Fruit fly (Drosophila melanogaster) whole organism, pupa: ENCODE results near the gene CG32845.

Experiments used
- CG10348 ChIP-seq: fragments of 200-800 bp; sonication (Bioruptor generic); IDR thresholded peaks from 2 replicates; pipeline ENCODE4 v1.3.6; 2022; ENCODE audit warnings: missing biosample characterization, missing genetic modification characterization
- CG12605 ChIP-seq: fragments of 200-800 bp; sonication (Bioruptor generic); IDR thresholded peaks from 2 replicates; pipeline ENCODE4 v1.3.6; 2022; ENCODE audit warnings: missing biosample characterization, missing genetic modification characterization
- CG13204 ChIP-seq: fragments of 200-800 bp; sonication (Bioruptor generic); optimal IDR thresholded peaks from 2 replicates; lab custom pipeline; 2018; ENCODE audit warnings: missing biosample characterization, mild to moderate bottlenecking, missing genetic modification characterization, moderate library complexity
- CG14655 ChIP-seq: fragments of 200-800 bp; sonication (Bioruptor generic); optimal IDR thresholded peaks from 3 replicates; lab custom pipeline; 2017; ENCODE audit warnings: mild to moderate bottlenecking, missing biosample characterization, missing genetic modification reagents, missing genetic modification characterization
- CG15710 ChIP-seq: fragments of 200-800 bp; sonication (Bioruptor generic); optimal IDR thresholded peaks from 2 replicates; lab custom pipeline; 2018; ENCODE audit warnings: missing biosample characterization, mild to moderate bottlenecking, missing genetic modification characterization, moderate library complexity
- CG17806 ChIP-seq: fragments of 200-800 bp; sonication (Bioruptor generic); optimal IDR thresholded peaks from 2 replicates; lab custom pipeline; 2018; ENCODE audit warnings: missing biosample characterization, mild to moderate bottlenecking, missing genetic modification characterization, moderate library complexity
- CG32121 ChIP-seq: fragments of 200-800 bp; sonication (Bioruptor generic); IDR thresholded peaks from 2 replicates; pipeline ENCODE4 v1.3.6; 2022; ENCODE audit warnings: missing biosample characterization, missing genetic modification characterization
- CG34367 ChIP-seq: fragments of 200-800 bp; sonication (Bioruptor generic); optimal IDR thresholded peaks from 2 replicates; lab custom pipeline; 2018; ENCODE audit warnings: missing biosample characterization, mild to moderate bottlenecking, missing genetic modification characterization
- CG4496 ChIP-seq: fragments of 200-800 bp; sonication (Bioruptor generic); IDR thresholded peaks from 3 replicates; pipeline ENCODE4 v1.3.6; 2022; ENCODE audit warnings: missing biosample characterization, missing genetic modification characterization
- CG8159 ChIP-seq: fragments of 200-800 bp; sonication (Bioruptor generic); optimal IDR thresholded peaks from 3 replicates; lab custom pipeline; 2018; ENCODE audit warnings: missing biosample characterization, mild to moderate bottlenecking, missing genetic modification characterization, moderate library complexity
- CG8301 ChIP-seq: fragments of 200-800 bp; sonication (Bioruptor generic); optimal IDR thresholded peaks from 2 replicates; lab custom pipeline; 2018; ENCODE audit warnings: missing biosample characterization, mild to moderate bottlenecking, missing genetic modification characterization
- CG9948 ChIP-seq: fragments of 200-800 bp; sonication (Bioruptor generic); optimal IDR thresholded peaks from 2 replicates; lab custom pipeline; 2018; ENCODE audit warnings: missing biosample characterization, mild to moderate bottlenecking, missing genetic modification characterization, moderate library complexity
- D1 ChIP-seq: fragments of 200-800 bp; sonication (Bioruptor generic); optimal IDR thresholded peaks from 2 replicates; lab custom pipeline; 2018; ENCODE audit warnings: missing biosample characterization, mild to moderate bottlenecking, missing genetic modification characterization, moderate library complexity
- EcR ChIP-seq: fragments of 200-800 bp; sonication (Bioruptor generic); optimal IDR thresholded peaks from 3 replicates; lab custom pipeline; 2019; ENCODE audit warnings: missing biosample characterization, missing genetic modification characterization, mild to moderate bottlenecking, moderate library complexity, missing genetic modification reagents
- Ets98B ChIP-seq: fragments of 200-800 bp; sonication (Bioruptor generic); IDR thresholded peaks from 2 replicates; pipeline ENCODE4 v1.3.6; 2022; ENCODE audit warnings: missing biosample characterization, missing genetic modification characterization
- Pif1A ChIP-seq: fragments of 200-800 bp; sonication (Bioruptor generic); optimal IDR thresholded peaks from 3 replicates; lab custom pipeline; 2016; ENCODE audit warnings: missing biosample characterization, missing genetic modification characterization
- Pif1B ChIP-seq: fragments of 200-800 bp; sonication (Bioruptor generic); optimal IDR thresholded peaks from 3 replicates; lab custom pipeline; 2016; ENCODE audit warnings: missing biosample characterization, missing genetic modification characterization
- Snoo ChIP-seq: fragments of 200-800 bp; sonication (Bioruptor generic); optimal IDR thresholded peaks from 3 replicates; lab custom pipeline; 2017; ENCODE audit warnings: missing biosample characterization, mild to moderate bottlenecking, missing genetic modification characterization, inconsistent platforms
- fd96Ca ChIP-seq: fragments of 200-800 bp; sonication (Bioruptor generic); IDR thresholded peaks from 3 replicates; pipeline ENCODE4 v1.3.6; 2022; ENCODE audit warnings: missing biosample characterization, missing genetic modification characterization
- gl ChIP-seq: fragments of 200-800 bp; sonication (Bioruptor generic); optimal IDR thresholded peaks from 2 replicates; lab custom pipeline; 2018; ENCODE audit warnings: missing biosample characterization, mild to moderate bottlenecking, missing genetic modification characterization
- rn ChIP-seq: fragments of 200-800 bp; sonication (Bioruptor generic); IDR thresholded peaks from 2 replicates; pipeline ENCODE4 v1.3.6; 2022; ENCODE audit warnings: missing biosample characterization, missing genetic modification characterization

The CG32845 gene

DNA sequence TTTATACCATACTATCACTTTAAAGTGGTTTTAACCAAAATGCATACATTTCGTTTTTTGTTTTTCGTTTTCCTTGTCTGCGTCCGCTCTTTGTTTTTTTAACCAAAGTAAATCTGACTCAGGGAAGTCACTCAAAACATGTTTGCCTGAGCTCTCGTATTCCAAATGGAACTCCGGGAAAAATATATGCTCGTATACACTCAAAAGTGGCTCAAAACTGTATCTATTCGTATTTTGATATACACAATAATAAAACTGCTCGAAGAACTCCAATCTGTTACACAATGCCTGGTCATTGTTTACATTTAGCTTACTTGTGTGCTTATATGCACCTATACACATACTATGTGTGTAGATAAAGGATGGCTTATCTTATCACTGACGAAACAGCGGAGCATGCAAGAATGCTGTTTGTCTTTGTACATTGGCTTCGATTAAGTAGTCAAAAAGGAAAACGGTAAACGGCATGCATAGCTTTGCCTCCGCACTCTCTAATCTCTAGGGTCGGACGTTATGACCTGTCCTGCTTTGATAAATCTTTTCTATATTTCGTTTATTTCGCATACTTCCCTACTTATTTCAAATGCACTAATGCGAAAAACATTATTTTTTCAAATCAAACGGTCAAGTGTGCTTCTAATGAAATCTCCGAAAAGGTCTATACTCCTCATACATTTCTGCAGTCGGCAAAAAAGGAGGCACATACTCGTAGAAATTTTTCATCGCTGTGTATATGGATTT, 2.3 kb downstream of the CG32845 start, which contains the start of gene miple2:
miple2 (plus strand) TSS at position 441 of the 741 bp plus-strand sequence.
- TF ChIP-seq CG32121 (GFP tag; lab: Robert Waterston, UW) (peak; percentile 23; the same call in 1 of the 2 replicates), CG15710 (tag; lab: Kevin White, UChicago) (peak; percentile 49), D1 (peak; percentile 59), fd96Ca (GFP tag; lab: Robert Waterston, UW) (peak; percentile 45; the same call in 1 of the 3 replicates), CG8301 (tag; lab: Kevin White, UChicago) (peak; percentile 67), CG10348 (no peak), CG9948 (tag; lab: Kevin White, UChicago) (peak; percentile 79), Pif1B (GFP tag; lab: Kevin White, UChicago) (peak; percentile 49), Ets98B (GFP tag; lab: Robert Waterston, UW) (no peak; the same call in 1 of the 2 replicates), CG14655 (GFP tag; lab: Kevin White, UChicago) (peak; percentile 81), CG8159 (tag; lab: Kevin White, UChicago) (peak; percentile 77), Pif1A (peak; percentile 66), gl (tag; lab: Kevin White, UChicago) (peak; percentile 53), CG13204 (GFP tag; lab: Kevin White, UChicago) (peak; percentile 21), CG4496 (GFP tag; lab: Robert Waterston, UW) (peak; percentile 46; the same call in 2 of the 3 replicates), Snoo (tag; lab: Kevin White, UChicago) (peak; percentile 39), CG12605 (GFP tag; lab: Robert Waterston, UW) (peak; percentile 65; the same call in 1 of the 2 replicates), EcR (GFP tag; lab: Kevin White, UChicago) (no peak), rn (GFP tag; lab: Robert Waterston, UW) (no peak), CG17806 (peak; percentile 61), CG34367 (tag; lab: Kevin White, UChicago) (peak; percentile 67)

DNA sequence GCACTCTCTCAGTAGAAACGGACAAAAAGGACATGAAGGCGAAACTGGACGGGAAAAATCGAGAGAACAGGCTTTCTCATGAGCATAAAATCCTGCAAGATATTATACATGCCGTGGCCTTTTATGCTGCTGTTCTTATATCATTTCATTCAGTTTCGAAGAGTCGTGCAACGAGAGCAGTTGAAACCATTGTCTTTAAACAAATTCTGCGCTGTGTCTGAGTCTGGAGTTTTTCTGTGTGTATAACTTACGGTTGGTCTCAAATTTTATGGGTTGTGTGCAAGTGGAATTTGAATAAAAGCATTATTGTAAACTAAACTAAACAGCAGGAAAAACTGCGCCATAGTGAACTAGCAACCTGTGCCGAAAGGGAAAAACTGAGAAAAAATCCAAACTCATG, 5.6 kb downstream of the CG32845 start:
- TF ChIP-seq CG4496 (GFP tag; lab: Robert Waterston, UW) (no peak), CG12605 (GFP tag; lab: Robert Waterston, UW) (no peak), Pif1A (no peak), CG32121 (GFP tag; lab: Robert Waterston, UW) (no peak), CG10348 (no peak)
- TF ChIP-seq, all 21 proteins: peak for 0

DNA sequence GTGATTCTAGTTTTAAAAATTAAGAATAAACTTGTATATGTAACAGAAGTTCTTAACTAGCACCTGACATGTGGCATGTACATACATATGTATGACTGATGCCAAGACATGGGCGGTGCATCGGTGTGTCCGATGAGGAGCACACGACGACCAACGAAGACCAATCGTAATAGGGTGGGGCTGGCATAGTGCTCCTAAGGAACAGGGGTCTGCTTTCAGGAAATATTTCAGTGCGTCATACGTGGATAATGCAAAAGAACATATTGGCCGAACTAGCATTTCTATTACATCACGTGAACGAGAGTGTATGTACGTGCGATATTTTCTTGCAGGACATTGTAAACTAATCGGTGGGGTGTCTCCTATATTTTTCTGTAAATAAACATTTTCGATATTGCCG, 6.1 kb downstream of the CG32845 start, which contains the start of gene miple1:
miple1 (plus strand) TSS at position 217 of the 400 bp plus-strand sequence.
- no peak for TF ChIP-seq Pif1A
- TF ChIP-seq D1 = no peak
- TF ChIP-seq CG17806 = no peak
- no peak for TF ChIP-seq rn (GFP tag; lab: Robert Waterston, UW)
- 0 out of 3 replicates have a peak, but pooled peaks have one; percentile 18 for TF ChIP-seq CG4496 (GFP tag; lab: Robert Waterston, UW)
- no peak for TF ChIP-seq CG13204 (GFP tag; lab: Kevin White, UChicago)
- no peak for TF ChIP-seq CG12605 (GFP tag; lab: Robert Waterston, UW)
- TF ChIP-seq CG32121 (GFP tag; lab: Robert Waterston, UW) = no peak
- TF ChIP-seq, all 21 proteins: peak for 1

DNA sequence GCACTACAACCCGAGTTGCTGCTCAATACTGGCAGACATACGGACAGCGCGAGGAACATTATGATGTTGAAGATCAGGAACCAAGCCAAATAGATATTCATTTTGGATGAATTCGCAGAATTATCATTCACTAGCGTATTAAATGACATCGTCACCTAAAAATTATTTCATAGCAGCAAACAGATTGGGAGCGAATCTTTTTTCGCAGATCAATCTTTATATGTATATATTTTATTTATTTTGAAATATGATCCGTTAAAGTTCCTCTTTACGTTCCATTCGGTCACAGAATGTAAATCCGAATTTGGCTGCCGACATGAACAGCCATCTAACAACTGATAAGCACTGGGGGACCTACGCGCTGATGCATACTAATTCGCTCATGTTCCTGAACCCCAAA, 7.4 kb downstream of the CG32845 start, which contains the start of gene CG34263:
CG34263 (minus strand) TSS at position 101 of the 400 bp plus-strand sequence.
- TF ChIP-seq CG9948 (tag; lab: Kevin White, UChicago) (no peak), CG32121 (GFP tag; lab: Robert Waterston, UW) (no peak), gl (tag; lab: Kevin White, UChicago) (no peak), CG34367 (tag; lab: Kevin White, UChicago) (no peak), CG15710 (tag; lab: Kevin White, UChicago) (no peak), CG12605 (GFP tag; lab: Robert Waterston, UW) (no peak), Ets98B (GFP tag; lab: Robert Waterston, UW) (no peak), CG13204 (GFP tag; lab: Kevin White, UChicago) (no peak), CG14655 (GFP tag; lab: Kevin White, UChicago) (no peak), EcR (GFP tag; lab: Kevin White, UChicago) (no peak), CG4496 (GFP tag; lab: Robert Waterston, UW) (no peak)

DNA sequence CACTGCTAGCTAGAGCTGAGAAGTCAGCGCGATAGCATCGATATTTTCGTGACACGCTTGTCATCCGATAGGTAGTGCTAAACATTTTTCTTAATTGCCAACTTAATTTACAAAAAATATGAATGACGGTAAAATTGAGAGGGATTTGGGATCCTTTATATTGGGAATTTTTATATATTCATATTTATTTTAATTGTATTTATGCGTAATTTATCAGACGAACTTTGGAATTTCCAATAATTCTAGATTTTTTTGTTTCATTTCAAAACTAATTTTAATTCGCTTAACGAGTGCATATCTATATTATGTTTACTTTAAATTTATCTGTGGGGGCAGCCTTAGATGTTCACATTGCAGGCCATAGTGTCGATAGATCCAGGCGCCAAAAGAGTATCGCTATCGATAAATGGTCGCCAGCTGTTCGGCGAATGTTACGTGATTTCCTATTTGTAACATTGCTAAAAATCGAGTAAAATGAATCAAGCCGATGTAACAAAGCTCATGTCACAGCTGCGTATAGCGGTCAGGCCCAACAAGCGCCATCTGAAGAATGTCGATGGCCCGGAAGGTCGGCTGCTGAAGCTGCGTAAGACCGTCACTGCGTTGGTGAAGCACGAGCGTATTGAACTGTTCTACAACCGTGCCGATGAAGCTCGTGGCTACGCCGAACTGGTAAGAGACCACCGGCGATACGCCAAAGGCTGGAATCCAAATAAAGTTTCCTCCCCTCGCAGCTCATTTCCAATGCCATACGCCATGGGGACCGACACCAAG, 8.6 kb downstream of the CG32845 start, which contains the start of the genes Tudor-SN and mRpL17:
Tudor-SN (minus strand) TSS at position 3 of the 774 bp plus-strand sequence.
mRpL17 (plus strand) TSS at position 402 of the 774 bp plus-strand sequence.
- no peak for TF ChIP-seq CG34367 (tag; lab: Kevin White, UChicago)
- no peak for TF ChIP-seq CG8301 (tag; lab: Kevin White, UChicago)
- TF ChIP-seq Ets98B (GFP tag; lab: Robert Waterston, UW) = no peak
- TF ChIP-seq CG9948 (tag; lab: Kevin White, UChicago) = no peak
- TF ChIP-seq CG4496 (GFP tag; lab: Robert Waterston, UW) = peak; percentile 41; the same call in 1 of the 3 replicates
- no peak for TF ChIP-seq rn (GFP tag; lab: Robert Waterston, UW)
- no peak for TF ChIP-seq CG12605 (GFP tag; lab: Robert Waterston, UW)
- TF ChIP-seq CG13204 (GFP tag; lab: Kevin White, UChicago) = no peak
- TF ChIP-seq CG17806 = no peak
- no peak for TF ChIP-seq CG14655 (GFP tag; lab: Kevin White, UChicago)
- peak; percentile 13 for TF ChIP-seq CG15710 (tag; lab: Kevin White, UChicago)
- TF ChIP-seq EcR (GFP tag; lab: Kevin White, UChicago) = no peak
- TF ChIP-seq gl (tag; lab: Kevin White, UChicago) = no peak
- TF ChIP-seq Pif1A = no peak
- no peak for TF ChIP-seq D1
- TF ChIP-seq fd96Ca (GFP tag; lab: Robert Waterston, UW) = no peak; the same call in 2 of the 3 replicates
- TF ChIP-seq CG32121 (GFP tag; lab: Robert Waterston, UW) = no peak
- TF ChIP-seq Pif1B (GFP tag; lab: Kevin White, UChicago) = peak; percentile 16
- TF ChIP-seq Snoo (tag; lab: Kevin White, UChicago) = no peak
- peak; percentile 7 for TF ChIP-seq CG8159 (tag; lab: Kevin White, UChicago)
- TF ChIP-seq CG10348 = no peak
